Fruit fly (Drosophila melanogaster) Kc167 (cell line): ENCODE results near the gene CG11771.

Experiments used
- Myc ChIP-seq: fragments of >200 bp; optimal IDR thresholded peaks from 2 replicates; lab custom pipeline; 2017; ENCODE audit warnings: missing external identifiers
- h ChIP-seq: fragments of >200 bp; optimal IDR thresholded peaks from 3 replicates; lab custom pipeline; 2018; ENCODE audit warnings: missing external identifiers
- psq ChIP-seq: fragments of >200 bp; optimal IDR thresholded peaks from 2 replicates; lab custom pipeline; 2017; ENCODE audit warnings: missing external identifiers
- ttk ChIP-seq: sonication (Bioruptor generic); optimal IDR thresholded peaks from 2 replicates; lab custom pipeline; 2017; ENCODE audit warnings: missing external identifiers

DNA sequence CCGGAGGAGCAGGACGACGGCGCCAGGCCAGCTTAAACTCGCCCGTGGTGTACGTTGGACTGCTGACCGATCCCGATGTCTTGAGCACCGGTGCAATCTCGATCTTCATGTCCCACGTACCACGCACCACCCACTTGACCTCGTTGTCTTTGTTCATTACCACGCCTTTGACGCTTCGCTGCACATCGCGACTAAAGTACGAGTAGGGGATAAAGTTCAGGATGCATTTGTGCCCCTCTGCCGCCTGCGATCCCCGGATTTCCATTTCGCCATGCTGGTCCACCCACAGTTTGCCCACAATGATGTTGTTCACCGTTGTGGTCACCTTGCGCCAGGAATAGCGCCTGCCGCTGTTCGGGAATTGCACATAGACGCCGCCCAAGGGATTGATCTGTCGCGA lies 3.9 kb downstream of the CG11771 start:
- TF ChIP-seq ttk (lab: Kevin White, UChicago) (no peak), psq (lab: Kevin White, UChicago) (no peak), h (lab: Kevin White, UChicago) (no peak), Myc (lab: Kevin White, UChicago) (no peak)
